Worm (Caenorhabditis elegans) whole organism, midembryonic: ENCODE results near the gene spsb-1.

Source experiments
- flt-1 ChIP-seq: fragments of 200-800 bp; sonication (Bioruptor generic); IDR thresholded peaks from 2 replicates; pipeline ENCODE4 v1.3.6; 2022; ENCODE audit warnings: missing genetic modification characterization, missing compliant biosample characterization
- klf-2 ChIP-seq: fragments of 200-800 bp; sonication (Bioruptor generic); conservative IDR thresholded peaks from 2 replicates; pipeline ENCODE4 v1.3.6; 2022; ENCODE audit warnings: missing genetic modification reagents, missing genetic modification characterization, missing compliant biosample characterization

DNA sequence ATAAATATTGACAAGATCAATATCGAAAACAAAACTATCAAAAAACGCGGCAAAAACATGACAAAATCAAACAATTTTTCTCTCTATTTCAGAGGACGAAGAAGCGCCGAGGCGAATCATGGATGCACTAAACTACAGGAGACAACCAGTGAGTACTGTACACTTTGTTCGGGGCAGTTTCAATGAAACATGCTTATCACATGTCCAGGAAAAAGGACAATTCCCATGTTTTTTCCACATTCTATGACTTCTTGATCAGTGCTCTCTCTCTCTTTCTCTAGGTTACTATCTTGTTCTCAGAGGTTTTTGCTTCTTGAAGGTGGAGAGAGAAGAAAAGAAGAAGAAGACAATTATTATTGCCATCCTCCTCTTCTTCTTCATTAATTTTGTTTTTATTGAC lies 967 bp downstream of the spsb-1 start:
- TF ChIP-seq flt-1 (no peak), klf-2 (GFP tag; lab: Robert Waterston, UW) (no peak)
